Fruit fly (Drosophila melanogaster) whole organism, embryonic: Measurements from ENCODE around the gene 14-3-3epsilon.

ENCODE experiments used
- Awh ChIP-seq: fragments of 200-800 bp; sonication (Bioruptor generic); IDR thresholded peaks from 2 replicates; pipeline ENCODE4, ENCODE4 v1.3.6; 2022; ENCODE audit warnings: missing biosample characterization, missing genetic modification characterization
- CG11085 ChIP-seq: fragments of 200-800 bp; sonication (Bioruptor generic); IDR thresholded peaks from 2 replicates; pipeline ENCODE4 v1.3.6; 2022; ENCODE audit warnings: missing biosample characterization, missing genetic modification characterization
- CG30431 ChIP-seq: fragments of 200-800 bp; sonication (Bioruptor generic); optimal IDR thresholded peaks from 2 replicates; lab custom pipeline; 2017; ENCODE audit warnings: missing biosample characterization, missing genetic modification characterization
- CG6175 ChIP-seq: fragments of 200-800 bp; sonication (Bioruptor generic); IDR thresholded peaks from 3 replicates; pipeline ENCODE4 v1.3.6; 2022; ENCODE audit warnings: missing biosample characterization, missing genetic modification characterization
- CG9609 ChIP-seq: fragments of 200-800 bp; sonication (Bioruptor generic); optimal IDR thresholded peaks from 3 replicates; lab custom pipeline; 2016; ENCODE audit warnings: missing biosample characterization, missing genetic modification characterization
- Mes4 ChIP-seq: fragments of 200-800 bp; sonication (Bioruptor generic); optimal IDR thresholded peaks from 2 replicates; lab custom pipeline; 2016; ENCODE audit warnings: missing biosample characterization, missing genetic modification characterization
- sna ChIP-seq: fragments of 200-800 bp; sonication (Bioruptor generic); IDR thresholded peaks from 2 replicates; pipeline ENCODE4 v1.3.6; 2022; ENCODE audit warnings: missing biosample characterization, missing genetic modification characterization; ENCODE audit not compliant: partially characterized antibody

DNA sequence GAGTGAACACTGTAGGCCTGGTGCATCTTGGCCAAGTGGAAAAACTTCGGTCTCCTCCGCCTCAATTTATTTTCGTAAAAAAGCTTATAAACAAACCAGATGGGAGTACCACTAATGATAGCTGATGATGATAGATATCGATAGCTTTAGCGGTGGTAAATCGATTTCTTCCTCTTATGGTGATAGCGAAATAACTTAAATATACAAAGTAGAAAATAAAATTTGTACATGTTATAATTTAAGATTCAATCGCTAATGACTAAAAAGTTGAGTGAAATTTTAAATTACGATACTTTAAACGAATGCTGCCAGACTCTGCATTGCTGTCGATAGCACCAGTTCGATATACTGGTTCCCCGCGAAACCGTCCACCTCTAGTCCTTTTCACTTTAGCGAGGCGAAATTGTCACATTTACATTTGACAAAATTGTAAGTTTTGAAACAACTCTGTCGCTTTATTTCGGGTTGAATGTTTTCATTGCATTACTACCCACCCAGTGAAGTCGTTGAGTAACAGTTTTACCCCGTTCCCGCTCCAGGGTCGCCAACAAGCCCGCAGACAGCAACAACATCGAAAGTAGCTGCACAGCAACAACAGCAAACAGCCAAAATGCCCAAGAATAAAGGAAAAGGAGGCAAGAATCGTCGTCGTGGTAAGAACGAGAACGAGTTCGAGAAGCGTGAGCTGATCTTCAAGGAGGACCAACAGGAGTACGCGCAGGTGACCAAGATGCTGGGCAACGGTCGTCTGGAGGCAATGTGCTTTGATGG lies 32.2 kb downstream of the 14-3-3epsilon start, which contains the start of the genes Vps39 and eIF1A:
- TF ChIP-seq CG9609 (GFP tag; lab: Kevin White, UChicago) (no peak), Mes4 (no peak), sna (peak; percentile 94), CG30431 (no peak), CG11085 (GFP tag; lab: Robert Waterston, UW) (no peak), CG6175 (no peak), Awh (GFP tag; lab: Robert Waterston, UW) (no peak)
